Worm (Caenorhabditis elegans): ENCODE measurements around the gene mrps-10.

Gene mrps-10

ce11 chrIII:12951362-12952228 is 25.2 kb downstream of the mrps-10 start, which contains the start of gene Y39E4A.1:
Gene Y39E4A.1, plus strand, starts transcription at chrIII:12951412.
- peak; percentile 99 for TF ChIP-seq ceh-28 (tag; optimal IDR thresholded peaks at IDR 0.05)
- TF ChIP-seq ztf-4 (tag; optimal IDR thresholded peaks at IDR 0.05) = no peak

ce11 chrIII:12952615-12953014 is 26.3 kb downstream of the mrps-10 start:
- TF ChIP-seq ztf-4 (tag; optimal IDR thresholded peaks at IDR 0.05) (no peak), R02D3.7 (tag; optimal IDR thresholded peaks at IDR 0.05) (no peak), nhr-43 (tag; optimal IDR thresholded peaks at IDR 0.05; ENCODE audit: poor library complexity, severe bottlenecking) (no peak), ZK546.5 (tag; optimal IDR thresholded peaks at IDR 0.05) (no peak), ama-1 (optimal IDR thresholded peaks at IDR 0.05) (no peak), aly-2 (tag; optimal IDR thresholded peaks at IDR 0.05) (no peak), ceh-28 (tag; optimal IDR thresholded peaks at IDR 0.05) (peak; percentile 98), ceh-82 (tag; optimal IDR thresholded peaks at IDR 0.05) (no peak), eor-1 (tag; optimal IDR thresholded peaks at IDR 0.05) (no peak)

- TF ChIP-seq eor-1 (tag; optimal IDR thresholded peaks at IDR 0.05) (no peak), nhr-77 (tag; optimal IDR thresholded peaks at IDR 0.05) (no peak), jun-1 (tag; optimal IDR thresholded peaks at IDR 0.05) (peak; percentile 42), elt-2 (tag; optimal IDR thresholded peaks at IDR 0.05) (peak; percentile 90), nhr-25 (tag; optimal IDR thresholded peaks at IDR 0.05) (no peak), pqm-1 (tag; optimal IDR thresholded peaks at IDR 0.05) (peak; percentile 39)
Observed at ce11 chrIII:12959286-12959685, 32.9 kb downstream of the mrps-10 start.

ce11 chrIII:12960705-12961104 is 34.3 kb downstream of the mrps-10 start:
- TF ChIP-seq elt-2 (tag; optimal IDR thresholded peaks at IDR 0.05) (peak; percentile 81), nhr-28 (tag; optimal IDR thresholded peaks at IDR 0.05) (no peak), fkh-2 (tag; optimal IDR thresholded peaks at IDR 0.05) (no peak), fkh-10 (GFP tag; optimal IDR thresholded peaks at IDR 0.05) (no peak), eor-1 (tag; optimal IDR thresholded peaks at IDR 0.05) (no peak), snpc-4 (tag; optimal IDR thresholded peaks at IDR 0.05) (no peak), lin-15B (tag; optimal IDR thresholded peaks at IDR 0.05) (no peak), nhr-25 (tag; optimal IDR thresholded peaks at IDR 0.05) (no peak), nfya-1 (tag; optimal IDR thresholded peaks at IDR 0.05; ENCODE audit: insufficient read depth) (no peak), zag-1 (tag; optimal IDR thresholded peaks at IDR 0.05) (no peak), mdl-1 (tag; optimal IDR thresholded peaks at IDR 0.05) (no peak), nhr-43 (tag; optimal IDR thresholded peaks at IDR 0.05; ENCODE audit: poor library complexity, severe bottlenecking) (no peak), pqm-1 (tag; optimal IDR thresholded peaks at IDR 0.05) (peak; percentile 60), sea-2 (GFP tag; optimal IDR thresholded peaks at IDR 0.05) (no peak), mml-1 (tag; optimal IDR thresholded peaks at IDR 0.05) (no peak), R02D3.7 (tag; optimal IDR thresholded peaks at IDR 0.05) (no peak), ceh-28 (tag; optimal IDR thresholded peaks at IDR 0.05) (no peak), fos-1 (tag; optimal IDR thresholded peaks at IDR 0.05) (no peak), nhr-23 (tag; optimal IDR thresholded peaks at IDR 0.05) (no peak), elt-1 (tag; optimal IDR thresholded peaks at IDR 0.05) (no peak), ztf-11 (tag; optimal IDR thresholded peaks at IDR 0.05) (no peak), lsy-12 (tag; optimal IDR thresholded peaks at IDR 0.05) (no peak), tbx-2 (tag; optimal IDR thresholded peaks at IDR 0.05) (no peak), egl-27 (tag; optimal IDR thresholded peaks at IDR 0.05) (no peak), pha-4 (tag; optimal IDR thresholded peaks at IDR 0.05) (peak; percentile 52), daf-12 (tag; optimal IDR thresholded peaks at IDR 0.05) (no peak), jun-1 (tag; optimal IDR thresholded peaks at IDR 0.05) (peak; percentile 18), unc-39 (tag; optimal IDR thresholded peaks at IDR 0.05) (no peak), ama-1 (optimal IDR thresholded peaks at IDR 0.05) (no peak), nhr-76 (tag; optimal IDR thresholded peaks at IDR 0.05) (no peak), nhr-11 (tag; optimal IDR thresholded peaks at IDR 0.05) (no peak)

Measured in whole organism, L3 larva.